Fruit fly (Drosophila melanogaster) whole organism, embryonic: ENCODE data around the gene CG14043.

Source experiments
- Atf6 ChIP-seq: fragments of 200-800 bp; sonication (Bioruptor generic); IDR thresholded peaks from 2 replicates; pipeline ENCODE4 v1.3.6; 2022; ENCODE audit warnings: missing biosample characterization, missing genetic modification characterization
- Bteb2 ChIP-seq: fragments of 200-800 bp; sonication (Bioruptor generic); optimal IDR thresholded peaks from 2 replicates; lab custom pipeline; 2016; ENCODE audit warnings: missing biosample characterization, missing genetic modification characterization
- CG10565 ChIP-seq: fragments of 200-800 bp; sonication (Bioruptor generic); optimal IDR thresholded peaks from 3 replicates; lab custom pipeline; 2016; ENCODE audit warnings: missing biosample characterization, mild to moderate bottlenecking, missing genetic modification characterization
- CG12391 ChIP-seq: fragments of 200-800 bp; sonication (Bioruptor generic); optimal IDR thresholded peaks from 3 replicates; lab custom pipeline; 2018; ENCODE audit warnings: missing biosample characterization, mild to moderate bottlenecking, missing genetic modification characterization, moderate library complexity
- CG12744 ChIP-seq: fragments of 200-800 bp; sonication (Bioruptor generic); optimal IDR thresholded peaks from 2 replicates; lab custom pipeline; 2016; ENCODE audit warnings: missing biosample characterization, missing genetic modification characterization
- CG12769 ChIP-seq: fragments of 200-800 bp; sonication (Bioruptor generic); optimal IDR thresholded peaks from 2 replicates; lab custom pipeline; 2019; ENCODE audit warnings: missing biosample characterization, mild to moderate bottlenecking, missing genetic modification characterization, moderate library complexity
- CG13296 ChIP-seq: fragments of 200-800 bp; sonication (Bioruptor generic); optimal IDR thresholded peaks from 3 replicates; lab custom pipeline; 2018; ENCODE audit warnings: missing biosample characterization, mild to moderate bottlenecking, missing genetic modification characterization
- CG16863 ChIP-seq: fragments of 200-800 bp; sonication (Bioruptor generic); optimal IDR thresholded peaks from 3 replicates; lab custom pipeline; 2016; ENCODE audit warnings: missing biosample characterization, missing genetic modification characterization
- CG17802 ChIP-seq: fragments of 200-800 bp; sonication (Bioruptor generic); optimal IDR thresholded peaks from 2 replicates; lab custom pipeline; 2018; ENCODE audit warnings: missing biosample characterization, mild to moderate bottlenecking, missing genetic modification characterization, moderate library complexity
- CG18262 ChIP-seq: fragments of 200-800 bp; optimal IDR thresholded peaks from 3 replicates; lab custom pipeline; 2019; ENCODE audit warnings: missing biosample characterization, mild to moderate bottlenecking, missing genetic modification characterization, moderate library complexity
- CG18476 ChIP-seq: fragments of 200-800 bp; sonication (Bioruptor generic); optimal IDR thresholded peaks from 2 replicates; lab custom pipeline; 2016; ENCODE audit warnings: missing biosample characterization, mild to moderate bottlenecking, missing genetic modification characterization
- CG3726 ChIP-seq: fragments of 200-800 bp; sonication (Bioruptor generic); IDR thresholded peaks from 3 replicates; pipeline ENCODE4, ENCODE4 v1.3.6; 2022; ENCODE audit warnings: missing biosample characterization, missing genetic modification characterization
- CG3995 ChIP-seq: fragments of 200-800 bp; sonication (Bioruptor generic); optimal IDR thresholded peaks from 3 replicates; lab custom pipeline; 2016; ENCODE audit warnings: missing biosample characterization, missing genetic modification characterization
- CG42726 ChIP-seq: fragments of 200-800 bp; sonication (Bioruptor generic); IDR thresholded peaks from 2 replicates; pipeline ENCODE4 v1.3.6; 2022; ENCODE audit warnings: missing biosample characterization, missing genetic modification characterization; ENCODE audit not compliant: partially characterized antibody
- CG6683 ChIP-seq: fragments of 200-800 bp; sonication (Bioruptor generic); optimal IDR thresholded peaks from 2 replicates; lab custom pipeline; 2017; ENCODE audit warnings: missing biosample characterization, mild to moderate bottlenecking, missing genetic modification characterization, missing genetic modification reagents
- CG7745 ChIP-seq: fragments of 200-800 bp; sonication (Bioruptor generic); optimal IDR thresholded peaks from 2 replicates; lab custom pipeline; 2018; ENCODE audit warnings: missing biosample characterization, mild to moderate bottlenecking, missing genetic modification characterization, moderate library complexity
- CG7786 ChIP-seq: fragments of 200-800 bp; sonication (Bioruptor generic); optimal IDR thresholded peaks from 2 replicates; lab custom pipeline; 2016; ENCODE audit warnings: missing biosample characterization, missing genetic modification characterization
- CG7839 ChIP-seq: fragments of 200-800 bp; sonication (Bioruptor generic); optimal IDR thresholded peaks from 3 replicates; lab custom pipeline; 2018; ENCODE audit warnings: missing biosample characterization, mild to moderate bottlenecking, missing genetic modification characterization, moderate library complexity
- CG8388 ChIP-seq: fragments of 200-800 bp; sonication (Bioruptor generic); optimal IDR thresholded peaks from 2 replicates; lab custom pipeline; 2019; ENCODE audit warnings: missing biosample characterization, mild to moderate bottlenecking, missing genetic modification characterization, moderate library complexity
- CTCF ChIP-seq: fragments of 200-800 bp; sonication (Bioruptor generic); optimal IDR thresholded peaks from 2 replicates; lab custom pipeline; 2017; ENCODE audit warnings: missing biosample characterization, mild to moderate bottlenecking, missing genetic modification characterization, moderate library complexity
- CkIIα-i1 ChIP-seq: fragments of 200-800 bp; sonication (Bioruptor generic); IDR thresholded peaks from 2 replicates; pipeline ENCODE4 v1.3.6; 2022; ENCODE audit warnings: missing biosample characterization, missing genetic modification characterization
- CrebB ChIP-seq: fragments of 200-800 bp; sonication (Bioruptor generic); optimal IDR thresholded peaks from 3 replicates; lab custom pipeline; 2018; ENCODE audit warnings: missing biosample characterization, mild to moderate bottlenecking, missing genetic modification characterization
- Dref ChIP-seq: fragments of 200-800 bp; sonication (Bioruptor generic); IDR thresholded peaks from 2 replicates; pipeline ENCODE4 v1.3.6; 2022; ENCODE audit warnings: missing biosample characterization, missing genetic modification characterization
- E2f1 ChIP-seq: fragments of 200-800 bp; sonication (Bioruptor generic); IDR thresholded peaks from 2 replicates; pipeline ENCODE4 v1.3.6; 2022; ENCODE audit warnings: missing biosample characterization, missing genetic modification characterization
- HmgZ ChIP-seq: fragments of 200-800 bp; sonication (Bioruptor generic); optimal IDR thresholded peaks from 2 replicates; lab custom pipeline; 2018; ENCODE audit warnings: missing biosample characterization, mild to moderate bottlenecking, missing genetic modification characterization
- Med ChIP-seq: fragments of 200-800 bp; sonication (Bioruptor generic); peaks from one replicate; lab custom pipeline; 2016; ENCODE audit warnings: missing biosample characterization, missing genetic modification characterization, mild to moderate bottlenecking, inconsistent platforms, moderate library complexity
- Nf-YA ChIP-seq: fragments of 200-800 bp; sonication (Bioruptor generic); IDR thresholded peaks from 2 replicates; pipeline ENCODE4 v1.3.6; 2022; ENCODE audit warnings: missing biosample characterization, missing genetic modification characterization
- Optix ChIP-seq: fragments of 200-800 bp; sonication (Bioruptor generic); IDR thresholded peaks from 3 replicates; pipeline ENCODE4 v1.3.6; 2022; ENCODE audit warnings: missing biosample characterization, missing genetic modification characterization
- PHDP ChIP-seq: fragments of 200-800 bp; sonication (Bioruptor generic); optimal IDR thresholded peaks from 3 replicates; lab custom pipeline; 2018; ENCODE audit warnings: missing biosample characterization, mild to moderate bottlenecking, missing genetic modification characterization, moderate library complexity
- Sox100B ChIP-seq: fragments of 200-800 bp; sonication (Bioruptor generic); optimal IDR thresholded peaks from 3 replicates; lab custom pipeline; 2018; ENCODE audit warnings: missing biosample characterization, mild to moderate bottlenecking, missing genetic modification characterization
- Stat92E ChIP-seq, 3 experiments: fragments of >200 bp in 2 of 3; fragments of 200-800 bp in 1 of 3; sonication (Bioruptor generic) in 1 of 3; optimal IDR thresholded peaks; 2 replicates each; lab custom pipeline; 2017 to 2019; ENCODE audit warnings: missing biosample characterization in 3 of 3, missing genetic modification characterization in 3 of 3, mild to moderate bottlenecking in 1 of 3, moderate library complexity in 1 of 3
- aop ChIP-seq: fragments of 200-800 bp; sonication (Bioruptor generic); IDR thresholded peaks from 2 replicates; pipeline ENCODE4 v1.3.6; 2022; ENCODE audit warnings: missing biosample characterization, missing genetic modification characterization
- ase ChIP-seq: fragments of 200-800 bp; sonication (Bioruptor generic); IDR thresholded peaks from 3 replicates; pipeline ENCODE4 v1.3.6; 2022; ENCODE audit warnings: missing biosample characterization, missing genetic modification characterization
- az2 ChIP-seq: fragments of 200-800 bp; sonication (Bioruptor generic); optimal IDR thresholded peaks from 3 replicates; lab custom pipeline; 2016; ENCODE audit warnings: missing biosample characterization, missing genetic modification characterization
- bigmax ChIP-seq: fragments of 200-800 bp; sonication (Bioruptor generic); optimal IDR thresholded peaks from 2 replicates; lab custom pipeline; 2018; ENCODE audit warnings: missing biosample characterization, mild to moderate bottlenecking, missing genetic modification characterization
- bowl ChIP-seq: fragments of 200-800 bp; sonication (Bioruptor generic); IDR thresholded peaks from 2 replicates; pipeline ENCODE4 v1.3.6; 2022; ENCODE audit warnings: missing biosample characterization, missing genetic modification characterization
- br ChIP-seq: fragments of >200 bp; optimal IDR thresholded peaks from 2 replicates; lab custom pipeline; 2017
- cato ChIP-seq: fragments of 200-800 bp; sonication (Bioruptor generic); optimal IDR thresholded peaks from 2 replicates; lab custom pipeline; 2016; ENCODE audit warnings: missing biosample characterization, missing genetic modification characterization, borderline replicate concordance
- da ChIP-seq: fragments of 200-800 bp; sonication (Bioruptor generic); optimal IDR thresholded peaks from 2 replicates; lab custom pipeline; 2016; ENCODE audit warnings: missing biosample characterization, missing genetic modification characterization
- dmrt99B ChIP-seq: fragments of 200-800 bp; sonication (Bioruptor generic); optimal IDR thresholded peaks from 2 replicates; lab custom pipeline; 2018; ENCODE audit warnings: missing biosample characterization, mild to moderate bottlenecking, missing genetic modification characterization, moderate library complexity
- esg ChIP-seq: fragments of 200-800 bp; sonication (Bioruptor generic); conservative IDR thresholded peaks from 2 replicates; pipeline ENCODE4 v1.3.6; 2022; ENCODE audit warnings: missing biosample characterization, missing genetic modification characterization
- eve ChIP-seq, 2 experiments: fragments of >200 bp; optimal IDR thresholded peaks; 2 replicates each; lab custom pipeline; 2017; ENCODE audit warnings: missing biosample characterization in 2 of 2, missing genetic modification characterization in 2 of 2
- gsb-n ChIP-seq: fragments of 200-800 bp; sonication (Bioruptor generic); optimal IDR thresholded peaks from 3 replicates; lab custom pipeline; 2018; ENCODE audit warnings: missing biosample characterization, mild to moderate bottlenecking, missing genetic modification characterization
- hb ChIP-seq: fragments of 200-800 bp; sonication (Bioruptor generic); IDR thresholded peaks from 3 replicates; pipeline ENCODE4 v1.3.6; 2022; ENCODE audit warnings: missing biosample characterization, missing genetic modification characterization; ENCODE audit not compliant: partially characterized antibody
- nau ChIP-seq: fragments of 200-800 bp; sonication (Bioruptor generic); optimal IDR thresholded peaks from 3 replicates; lab custom pipeline; 2017; ENCODE audit warnings: missing biosample characterization, mild to moderate bottlenecking, missing genetic modification characterization, missing genetic modification reagents
- nom ChIP-seq: fragments of 200-800 bp; sonication (Bioruptor generic); optimal IDR thresholded peaks from 2 replicates; lab custom pipeline; 2017; ENCODE audit warnings: missing biosample characterization, missing genetic modification characterization, mild to moderate bottlenecking, moderate library complexity, missing genetic modification reagents
- slou ChIP-seq: fragments of 200-800 bp; sonication (Bioruptor generic); optimal IDR thresholded peaks from 3 replicates; lab custom pipeline; 2016; ENCODE audit warnings: missing biosample characterization, missing genetic modification characterization
- twi ChIP-seq: fragments of 200-800 bp; optimal IDR thresholded peaks from 2 replicates; lab custom pipeline; 2019; ENCODE audit warnings: missing biosample characterization, mild to moderate bottlenecking, missing genetic modification characterization, moderate library complexity
- wek ChIP-seq: fragments of 200-800 bp; sonication (Bioruptor generic); optimal IDR thresholded peaks from 3 replicates; lab custom pipeline; 2018; ENCODE audit warnings: missing biosample characterization, mild to moderate bottlenecking, missing genetic modification characterization, moderate library complexity

Gene CG14043

dm6 chr2L:4997401-4998259 is 26.1 kb downstream of the CG14043 start (continued):
- TF ChIP-seq CG17802 (tag; lab: Kevin White, UChicago): peak; percentile 94
- peak; percentile 98 for TF ChIP-seq nom
- TF ChIP-seq cato: peak; percentile 99
- peak; percentile 99 for TF ChIP-seq CG16863
- peak; percentile 99 for TF ChIP-seq esg (GFP tag; lab: Robert Waterston, UW)
- TF ChIP-seq Atf6 (GFP tag; lab: Robert Waterston, UW): peak; percentile 99
- peak; percentile 99 for TF ChIP-seq Optix
- no peak for TF ChIP-seq br
- TF ChIP-seq CG7745 (tag; lab: Kevin White, UChicago): peak; percentile 88
- TF ChIP-seq aop (GFP tag; lab: Robert Waterston, UW): peak; percentile 96
- TF ChIP-seq CTCF (GFP tag; lab: Kevin White, UChicago): peak; percentile 72
- peak; percentile 98 for TF ChIP-seq Bteb2 (GFP tag; lab: Kevin White, UChicago)
- peak; percentile 96 for TF ChIP-seq twi (tag; lab: Kevin White, UChicago)
- peak; percentile 96 for TF ChIP-seq CkIIα-i1 (GFP tag; lab: Robert Waterston, UW)
- peak; percentile 99 for TF ChIP-seq az2
- peak; percentile 100 for TF ChIP-seq CG18476 (GFP tag; lab: Kevin White, UChicago)
- TF ChIP-seq CG18262 (tag; lab: Kevin White, UChicago): peak; percentile 99
- TF ChIP-seq E2f1 (GFP tag; lab: Robert Waterston, UW): peak; percentile 99
- TF ChIP-seq CG12391 (tag; lab: Kevin White, UChicago): peak; percentile 99
- peak in 1 of 3 experiments; percentile 95 for TF ChIP-seq Stat92E (GFP tag; optimal IDR thresholded peaks at IDR 0.05; lab: Kevin White, UChicago)
- peak; percentile 99 for TF ChIP-seq da
- peak; percentile 99 for TF ChIP-seq dmrt99B
- TF ChIP-seq CG7786 (GFP tag; lab: Kevin White, UChicago): peak; percentile 99
- TF ChIP-seq CG6683: peak; percentile 97
- TF ChIP-seq gsb-n (tag; lab: Kevin White, UChicago): peak; percentile 99
- peak; percentile 98 for TF ChIP-seq Nf-YA
- peak; percentile 82 for TF ChIP-seq CG3995 (GFP tag; lab: Kevin White, UChicago)
- TF ChIP-seq Dref (GFP tag; lab: Robert Waterston, UW): no peak; the same call in 1 of the 2 replicates
- peak; percentile 100 for TF ChIP-seq ase (GFP tag; lab: Robert Waterston, UW)
- peak; percentile 96 for TF ChIP-seq CG13296 (GFP tag; lab: Kevin White, UChicago)
- peak; percentile 100 for TF ChIP-seq Med (GFP tag; lab: Kevin White, UChicago)
- peak; percentile 96 for TF ChIP-seq wek (GFP tag; lab: Kevin White, UChicago)
- TF ChIP-seq eve (GFP tag; optimal IDR thresholded peaks at IDR 0.05; lab: Kevin White, UChicago): peak; percentile 40 to 97
- TF ChIP-seq bowl (GFP tag; lab: Robert Waterston, UW): peak; percentile 98
- peak; percentile 98 for TF ChIP-seq CrebB (tag; lab: Kevin White, UChicago)
- peak; percentile 81; the same call in 1 of the 3 replicates for TF ChIP-seq hb (GFP tag; lab: Robert Waterston, UW)
- peak; percentile 80 for TF ChIP-seq bigmax (GFP tag; lab: Kevin White, UChicago)
- peak; percentile 98 for TF ChIP-seq slou (GFP tag; lab: Kevin White, UChicago)
- TF ChIP-seq nau (GFP tag; lab: Kevin White, UChicago): peak; percentile 98
- peak; percentile 99 for TF ChIP-seq CG3726 (GFP tag; lab: Robert Waterston, UW)
- TF ChIP-seq HmgZ (tag; lab: Kevin White, UChicago): peak; percentile 99
- peak; percentile 99 for TF ChIP-seq CG7839 (tag; lab: Kevin White, UChicago)
- peak; percentile 99 for TF ChIP-seq CG12744
- TF ChIP-seq Sox100B: peak; percentile 97
- TF ChIP-seq CG12769: peak; percentile 99
- peak; percentile 68; the same call in 1 of the 2 replicates for TF ChIP-seq CG42726
- TF ChIP-seq CG8388: peak; percentile 98
- peak; percentile 97 for TF ChIP-seq CG10565 (GFP tag; lab: Kevin White, UChicago)
- peak; percentile 99 for TF ChIP-seq PHDP (tag; lab: Kevin White, UChicago)
